Worm (Caenorhabditis elegans): ENCODE results near the gene hda-1.
A peak's percentile ranks its signal among the peaks of the same experiment; 100 is the strongest.

ce11 chrV:14503065-14503464 is 22.1 kb upstream of the hda-1 start:
- TF ChIP-seq ceh-16 (tag; optimal IDR thresholded peaks at IDR 0.05) (no peak), snpc-4 (tag; optimal IDR thresholded peaks at IDR 0.05) (no peak), sea-2 (GFP tag; optimal IDR thresholded peaks at IDR 0.05) (no peak), nhr-28 (tag; optimal IDR thresholded peaks at IDR 0.05) (no peak), ztf-4 (tag; optimal IDR thresholded peaks at IDR 0.05) (no peak), zag-1 (tag; optimal IDR thresholded peaks at IDR 0.05) (no peak), elt-2 (tag; optimal IDR thresholded peaks at IDR 0.05) (peak; percentile 86), ama-1 (optimal IDR thresholded peaks at IDR 0.05) (no peak), fos-1 (tag; optimal IDR thresholded peaks at IDR 0.05) (no peak), egl-27 (tag; optimal IDR thresholded peaks at IDR 0.05) (no peak), nhr-237 (tag; optimal IDR thresholded peaks at IDR 0.05) (no peak), daf-12 (tag; optimal IDR thresholded peaks at IDR 0.05) (no peak)

All from whole organism, L3 larva.